Fruit fly (Drosophila melanogaster) whole organism, embryonic: ENCODE results near the gene RpS7.

Experiments
- Ada2b ChIP-seq: fragments of 200-800 bp; sonication (Bioruptor generic); IDR thresholded peaks from 2 replicates; pipeline ENCODE4 v1.3.6; 2022; ENCODE audit warnings: missing biosample characterization, missing genetic modification characterization
- Awh ChIP-seq: fragments of 200-800 bp; sonication (Bioruptor generic); IDR thresholded peaks from 2 replicates; pipeline ENCODE4, ENCODE4 v1.3.6; 2022; ENCODE audit warnings: missing biosample characterization, missing genetic modification characterization
- B-H2 ChIP-seq: fragments of 200-800 bp; sonication (Bioruptor generic); optimal IDR thresholded peaks from 2 replicates; lab custom pipeline; 2018; ENCODE audit warnings: missing biosample characterization, mild to moderate bottlenecking, missing genetic modification characterization
- Bteb2 ChIP-seq: fragments of 200-800 bp; sonication (Bioruptor generic); optimal IDR thresholded peaks from 2 replicates; lab custom pipeline; 2016; ENCODE audit warnings: missing biosample characterization, missing genetic modification characterization
- CG1024 ChIP-seq: fragments of 200-800 bp; sonication (Bioruptor generic); IDR thresholded peaks from 2 replicates; pipeline ENCODE4 v1.3.6; 2022; ENCODE audit warnings: missing biosample characterization, missing genetic modification characterization
- CG10321 ChIP-seq: fragments of 200-800 bp; sonication (Bioruptor generic); IDR thresholded peaks from 2 replicates; pipeline ENCODE4 v1.3.6; 2022; ENCODE audit warnings: missing biosample characterization, missing genetic modification characterization
- CG12071 ChIP-seq: fragments of 200-800 bp; sonication (Bioruptor generic); optimal IDR thresholded peaks from 3 replicates; lab custom pipeline; 2018; ENCODE audit warnings: missing biosample characterization, mild to moderate bottlenecking, missing genetic modification characterization
- CG13296 ChIP-seq: fragments of 200-800 bp; sonication (Bioruptor generic); optimal IDR thresholded peaks from 3 replicates; lab custom pipeline; 2018; ENCODE audit warnings: missing biosample characterization, mild to moderate bottlenecking, missing genetic modification characterization
- CG13624 ChIP-seq: fragments of 200-800 bp; sonication (Bioruptor generic); optimal IDR thresholded peaks from 2 replicates; lab custom pipeline; 2016; ENCODE audit warnings: missing biosample characterization, missing genetic modification characterization
- CG13894 ChIP-seq: fragments of 200-800 bp; sonication (Bioruptor generic); optimal IDR thresholded peaks from 3 replicates; lab custom pipeline; 2018; ENCODE audit warnings: missing biosample characterization, mild to moderate bottlenecking, missing genetic modification characterization, moderate library complexity
- CG14014 ChIP-seq: fragments of 200-800 bp; sonication (Bioruptor generic); IDR thresholded peaks from 2 replicates; pipeline ENCODE4 v1.3.6; 2022; ENCODE audit warnings: missing biosample characterization, missing genetic modification characterization
- CG18011 ChIP-seq: fragments of 200-800 bp; sonication (Bioruptor generic); optimal IDR thresholded peaks from 2 replicates; lab custom pipeline; 2017; ENCODE audit warnings: missing biosample characterization, missing genetic modification characterization, mild to moderate bottlenecking, moderate library complexity, missing genotype
- CG18476 ChIP-seq: fragments of 200-800 bp; sonication (Bioruptor generic); optimal IDR thresholded peaks from 2 replicates; lab custom pipeline; 2016; ENCODE audit warnings: missing biosample characterization, mild to moderate bottlenecking, missing genetic modification characterization
- CG18599 ChIP-seq: fragments of 200-800 bp; sonication (Bioruptor generic); optimal IDR thresholded peaks from 3 replicates; lab custom pipeline; 2017; ENCODE audit warnings: missing biosample characterization, missing genetic modification characterization, mild to moderate bottlenecking, moderate library complexity, missing genetic modification reagents
- CG2202 ChIP-seq: fragments of 200-800 bp; sonication (Bioruptor generic); optimal IDR thresholded peaks from 2 replicates; lab custom pipeline; 2018; ENCODE audit warnings: missing biosample characterization, mild to moderate bottlenecking, missing genetic modification characterization
- CG2889 ChIP-seq: fragments of 200-800 bp; sonication (Bioruptor generic); IDR thresholded peaks from 3 replicates; pipeline ENCODE4 v1.3.6; 2022; ENCODE audit warnings: missing biosample characterization, missing genetic modification characterization
- CG3065 ChIP-seq: fragments of 200-800 bp; sonication (Bioruptor generic); optimal IDR thresholded peaks from 2 replicates; lab custom pipeline; 2016; ENCODE audit warnings: missing biosample characterization, missing genetic modification characterization
- CG31224 ChIP-seq: fragments of 200-800 bp; sonication (Bioruptor generic); IDR thresholded peaks from 2 replicates; pipeline ENCODE4 v1.3.6; 2022; ENCODE audit warnings: missing biosample characterization, missing genetic modification characterization
- CG43689 ChIP-seq: fragments of 200-800 bp; sonication (Bioruptor generic); IDR thresholded peaks from 2 replicates; pipeline ENCODE4 v1.3.6; 2022; ENCODE audit warnings: missing biosample characterization, missing genetic modification characterization
- CG6683 ChIP-seq: fragments of 200-800 bp; sonication (Bioruptor generic); optimal IDR thresholded peaks from 2 replicates; lab custom pipeline; 2017; ENCODE audit warnings: missing biosample characterization, mild to moderate bottlenecking, missing genetic modification characterization, missing genetic modification reagents
- CG6813 ChIP-seq: fragments of 200-800 bp; sonication (Bioruptor generic); optimal IDR thresholded peaks from 2 replicates; lab custom pipeline; 2017; ENCODE audit warnings: missing biosample characterization, missing genetic modification characterization, mild to moderate bottlenecking, moderate library complexity, missing genetic modification reagents
- CG7357 ChIP-seq: fragments of 200-800 bp; sonication (Bioruptor generic); IDR thresholded peaks from 3 replicates; pipeline ENCODE4 v1.3.6; 2022; ENCODE audit warnings: missing biosample characterization, missing genetic modification characterization
- CG7928 ChIP-seq: fragments of 200-800 bp; sonication (Bioruptor generic); optimal IDR thresholded peaks from 2 replicates; lab custom pipeline; 2017; ENCODE audit warnings: missing biosample characterization, mild to moderate bottlenecking, missing genetic modification characterization
- CG9727 ChIP-seq: fragments of 200-800 bp; sonication (Bioruptor generic); optimal IDR thresholded peaks from 3 replicates; lab custom pipeline; 2017; ENCODE audit warnings: missing biosample characterization, mild to moderate bottlenecking, missing genetic modification characterization
- CkIIα-i1 ChIP-seq: fragments of 200-800 bp; sonication (Bioruptor generic); IDR thresholded peaks from 2 replicates; pipeline ENCODE4 v1.3.6; 2022; ENCODE audit warnings: missing biosample characterization, missing genetic modification characterization
- D19A ChIP-seq: fragments of 200-800 bp; optimal IDR thresholded peaks from 3 replicates; lab custom pipeline; 2019; ENCODE audit warnings: missing biosample characterization, mild to moderate bottlenecking, missing genetic modification characterization, moderate library complexity
- Dfd ChIP-seq, 2 experiments: fragments of >200 bp; optimal IDR thresholded peaks; 2 replicates each; lab custom pipeline; 2017; ENCODE audit warnings: missing biosample characterization in 2 of 2, missing genetic modification characterization in 2 of 2
- Doc3 ChIP-seq: fragments of 200-800 bp; sonication (Bioruptor generic); IDR thresholded peaks from 3 replicates; pipeline ENCODE4 v1.3.6; 2022; ENCODE audit warnings: missing biosample characterization, missing genetic modification characterization; ENCODE audit not compliant: partially characterized antibody
- Hey ChIP-seq: fragments of 200-800 bp; sonication (Bioruptor generic); optimal IDR thresholded peaks from 3 replicates; lab custom pipeline; 2018; ENCODE audit warnings: missing biosample characterization, mild to moderate bottlenecking, missing genetic modification characterization
- HmgZ ChIP-seq: fragments of 200-800 bp; sonication (Bioruptor generic); optimal IDR thresholded peaks from 2 replicates; lab custom pipeline; 2018; ENCODE audit warnings: missing biosample characterization, mild to moderate bottlenecking, missing genetic modification characterization
- Hmx ChIP-seq: fragments of 200-800 bp; sonication (Bioruptor generic); optimal IDR thresholded peaks from 2 replicates; lab custom pipeline; 2016; ENCODE audit warnings: missing biosample characterization, missing genetic modification characterization
- amos ChIP-seq: fragments of 200-800 bp; sonication (Bioruptor generic); IDR thresholded peaks from 2 replicates; pipeline ENCODE4 v1.3.6; 2022; ENCODE audit warnings: missing biosample characterization, missing genetic modification characterization; ENCODE audit not compliant: partially characterized antibody
- ato ChIP-seq: fragments of 200-800 bp; sonication (Bioruptor generic); IDR thresholded peaks from 2 replicates; pipeline ENCODE4 v1.3.6; 2022; ENCODE audit warnings: missing biosample characterization, missing genetic modification characterization; ENCODE audit not compliant: partially characterized antibody
- bowl ChIP-seq: fragments of 200-800 bp; sonication (Bioruptor generic); IDR thresholded peaks from 2 replicates; pipeline ENCODE4 v1.3.6; 2022; ENCODE audit warnings: missing biosample characterization, missing genetic modification characterization
- ci ChIP-seq: fragments of 200-800 bp; sonication (Bioruptor generic); IDR thresholded peaks from 3 replicates; pipeline ENCODE4 v1.3.6; 2022; ENCODE audit warnings: missing biosample characterization, missing genetic modification characterization
- cwo ChIP-seq: fragments of 200-800 bp; sonication (Bioruptor generic); optimal IDR thresholded peaks from 3 replicates; lab custom pipeline; 2017; ENCODE audit warnings: missing biosample characterization, missing genetic modification characterization, mild to moderate bottlenecking, moderate library complexity, missing genetic modification reagents
- ems ChIP-seq: fragments of 200-800 bp; sonication (Bioruptor generic); optimal IDR thresholded peaks from 3 replicates; lab custom pipeline; 2016; ENCODE audit warnings: missing biosample characterization, missing genetic modification characterization
- exex ChIP-seq: fragments of 200-800 bp; sonication (Bioruptor generic); optimal IDR thresholded peaks from 4 replicates; lab custom pipeline; 2018; ENCODE audit warnings: missing biosample characterization, mild to moderate bottlenecking, missing genetic modification characterization, moderate library complexity
- ftz-f1 ChIP-seq: fragments of 200-800 bp; sonication (Bioruptor generic); optimal IDR thresholded peaks from 2 replicates; lab custom pipeline; 2016; ENCODE audit warnings: missing biosample characterization, missing genetic modification characterization
- kah ChIP-seq: fragments of 200-800 bp; sonication (Bioruptor generic); optimal IDR thresholded peaks from 2 replicates; lab custom pipeline; 2018; ENCODE audit warnings: missing biosample characterization, mild to moderate bottlenecking, missing genetic modification characterization
- lab ChIP-seq: fragments of 200-800 bp; sonication (Bioruptor generic); optimal IDR thresholded peaks from 3 replicates; lab custom pipeline; 2017; ENCODE audit warnings: missing biosample characterization, missing genetic modification characterization, mild to moderate bottlenecking, moderate library complexity, missing genetic modification reagents
- nerfin-2 ChIP-seq: fragments of 200-800 bp; sonication (Bioruptor generic); IDR thresholded peaks from 2 replicates; pipeline ENCODE4 v1.3.6; 2022; ENCODE audit warnings: missing biosample characterization, missing genetic modification characterization; ENCODE audit not compliant: partially characterized antibody
- pho ChIP-seq: fragments of 200-800 bp; sonication (Bioruptor generic); optimal IDR thresholded peaks from 2 replicates; lab custom pipeline; 2016; ENCODE audit warnings: missing biosample characterization, missing genetic modification characterization
- pnt ChIP-seq: fragments of 200-800 bp; sonication (Bioruptor generic); optimal IDR thresholded peaks from 3 replicates; lab custom pipeline; 2016; ENCODE audit warnings: missing biosample characterization, missing genetic modification characterization
- pzg ChIP-seq: fragments of 200-800 bp; sonication (Bioruptor generic); optimal IDR thresholded peaks from 3 replicates; lab custom pipeline; 2018; ENCODE audit warnings: missing biosample characterization, mild to moderate bottlenecking, missing genetic modification characterization, moderate library complexity
- ranshi ChIP-seq: fragments of 200-800 bp; sonication (Bioruptor generic); IDR thresholded peaks from 2 replicates; pipeline ENCODE4 v1.3.6; 2022; ENCODE audit warnings: missing biosample characterization, missing genetic modification characterization
- sens ChIP-seq: fragments of 200-800 bp; sonication (Bioruptor generic); peaks from one replicate; lab custom pipeline; 2016; ENCODE audit warnings: missing biosample characterization, missing genetic modification characterization
- sob ChIP-seq: fragments of 200-800 bp; sonication (Bioruptor generic); IDR thresholded peaks from 2 replicates; pipeline ENCODE4 v1.3.6; 2022; ENCODE audit warnings: missing biosample characterization, missing genetic modification characterization
- toy ChIP-seq: fragments of 200-800 bp; sonication (Bioruptor generic); IDR thresholded peaks from 2 replicates; pipeline ENCODE4 v1.3.6; 2022; ENCODE audit warnings: missing biosample characterization, missing genetic modification characterization
- yki ChIP-seq: fragments of >200 bp; optimal IDR thresholded peaks from 3 replicates; lab custom pipeline; 2018
- zfh1 ChIP-seq: fragments of 200-800 bp; sonication (Bioruptor generic); IDR thresholded peaks from 3 replicates; pipeline ENCODE4 v1.3.6; 2022; ENCODE audit warnings: missing biosample characterization, missing genetic modification characterization

The RpS7 gene

dm6 chr3R:30200091-30200698 lies 8.6 kb downstream of the RpS7 start (continued):
- TF ChIP-seq CG10321 (GFP tag; lab: Robert Waterston, UW): no peak
- no peak for TF ChIP-seq Hmx (GFP tag; lab: Kevin White, UChicago)
- peak; percentile 8 for TF ChIP-seq Hey
- no peak for TF ChIP-seq Doc3 (GFP tag; lab: Robert Waterston, UW)
- no peak for TF ChIP-seq Dfd (GFP tag; optimal IDR thresholded peaks at IDR 0.05; lab: Kevin White, UChicago)
- TF ChIP-seq pnt (GFP tag; lab: Kevin White, UChicago): peak; percentile 17
- peak; percentile 57 for TF ChIP-seq lab (GFP tag; lab: Kevin White, UChicago)
- 0 out of 3 replicates have a peak, but pooled peaks have one; percentile 30 for TF ChIP-seq ci
- peak; percentile 42 for TF ChIP-seq CG18599
- no peak for TF ChIP-seq CG6683
- peak; percentile 21 for TF ChIP-seq Bteb2 (GFP tag; lab: Kevin White, UChicago)
- no peak for TF ChIP-seq CG12071 (GFP tag; lab: Kevin White, UChicago)
- TF ChIP-seq exex (tag; lab: Kevin White, UChicago): peak; percentile 14
- TF ChIP-seq zfh1 (GFP tag; lab: Robert Waterston, UW): peak; percentile 26; the same call in 1 of the 3 replicates
- TF ChIP-seq ato (GFP tag; lab: Robert Waterston, UW): no peak
- TF ChIP-seq CG3065: no peak
- TF ChIP-seq CG13296 (GFP tag; lab: Kevin White, UChicago): peak; percentile 52
- 0 out of 3 replicates have a peak, but pooled peaks have one; percentile 23 for TF ChIP-seq CG7357 (GFP tag; lab: Robert Waterston, UW)
- peak; percentile 52 for TF ChIP-seq sob (GFP tag; lab: Robert Waterston, UW)
- 0 out of 2 replicates have a peak, but pooled peaks have one; percentile 25 for TF ChIP-seq Ada2b
- TF ChIP-seq yki (lab: Kevin White, UChicago): no peak
- TF ChIP-seq ranshi (GFP tag; lab: Robert Waterston, UW): 0 out of 2 replicates have a peak, but pooled peaks have one; percentile 20
- TF ChIP-seq amos: no peak; the same call in 1 of the 2 replicates
- TF ChIP-seq, all 482 proteins: peak for 105

- TF ChIP-seq CG2889 (GFP tag; lab: Robert Waterston, UW) (no peak), CG2202 (tag; lab: Kevin White, UChicago) (no peak), Awh (GFP tag; lab: Robert Waterston, UW) (no peak), B-H2 (GFP tag; lab: Kevin White, UChicago) (peak; percentile 62), CG43689 (GFP tag; lab: Robert Waterston, UW) (no peak), D19A (tag; lab: Kevin White, UChicago) (no peak), CG9727 (no peak), CG6813 (GFP tag; lab: Kevin White, UChicago) (no peak), CG13894 (tag; lab: Kevin White, UChicago) (peak; percentile 65), pho (GFP tag; lab: Kevin White, UChicago) (no peak), CG18476 (GFP tag; lab: Kevin White, UChicago) (no peak), ems (GFP tag; lab: Kevin White, UChicago) (no peak), toy (GFP tag; lab: Robert Waterston, UW) (no peak), CG14014 (peak; percentile 33; the same call in 1 of the 2 replicates), bowl (no peak), HmgZ (tag; lab: Kevin White, UChicago) (peak; percentile 45), CG18599 (peak; percentile 80), CG13624 (GFP tag; lab: Kevin White, UChicago) (no peak), cwo (GFP tag; lab: Kevin White, UChicago) (peak; percentile 38), CG7928 (GFP tag; lab: Kevin White, UChicago) (no peak), pzg (GFP tag; lab: Kevin White, UChicago) (no peak), sens (no peak), ftz-f1 (GFP tag; lab: Kevin White, UChicago) (no peak), kah (no peak), nerfin-2 (GFP tag; lab: Robert Waterston, UW) (no peak), CG18011 (GFP tag; lab: Kevin White, UChicago) (no peak), CG1024 (GFP tag; lab: Robert Waterston, UW) (no peak), CkIIα-i1 (no peak), CG31224 (GFP tag; lab: Robert Waterston, UW) (no peak)
Observed at dm6 chr3R:30198793-30199192, 10.0 kb downstream of the RpS7 start.
